Fruit fly (Drosophila melanogaster) whole organism, embryonic: ENCODE measurements around the gene CG1309.

Experiments used
- Bteb2 ChIP-seq: fragments of 200-800 bp; sonication (Bioruptor generic); optimal IDR thresholded peaks from 2 replicates; lab custom pipeline; 2016; ENCODE audit warnings: missing biosample characterization, missing genetic modification characterization
- CG10147 ChIP-seq: fragments of 200-800 bp; sonication (Bioruptor generic); optimal IDR thresholded peaks from 2 replicates; lab custom pipeline; 2019; ENCODE audit warnings: missing biosample characterization, mild to moderate bottlenecking, missing genetic modification characterization, moderate library complexity
- CG10462 ChIP-seq: fragments of 200-800 bp; sonication (Bioruptor generic); optimal IDR thresholded peaks from 2 replicates; lab custom pipeline; 2016; ENCODE audit warnings: missing biosample characterization, missing genetic modification characterization
- CG10565 ChIP-seq: fragments of 200-800 bp; sonication (Bioruptor generic); optimal IDR thresholded peaks from 3 replicates; lab custom pipeline; 2016; ENCODE audit warnings: missing biosample characterization, mild to moderate bottlenecking, missing genetic modification characterization
- CG10959 ChIP-seq: fragments of 200-800 bp; sonication (Bioruptor generic); IDR thresholded peaks from 2 replicates; pipeline ENCODE4 v1.3.6; 2022; ENCODE audit warnings: missing biosample characterization, missing genetic modification characterization
- CG11695 ChIP-seq: fragments of 200-800 bp; sonication (Bioruptor generic); IDR thresholded peaks from 3 replicates; pipeline ENCODE4 v1.3.6; 2022; ENCODE audit warnings: missing biosample characterization, missing genetic modification characterization
- CG12236 ChIP-seq: fragments of 200-800 bp; sonication (Bioruptor generic); optimal IDR thresholded peaks from 2 replicates; lab custom pipeline; 2016; ENCODE audit warnings: missing biosample characterization, missing genetic modification characterization
- CG15601 ChIP-seq: fragments of 200-800 bp; sonication (Bioruptor generic); optimal IDR thresholded peaks from 3 replicates; lab custom pipeline; 2019; ENCODE audit warnings: missing biosample characterization, mild to moderate bottlenecking, missing genetic modification characterization, moderate library complexity
- CG3065 ChIP-seq: fragments of 200-800 bp; sonication (Bioruptor generic); optimal IDR thresholded peaks from 2 replicates; lab custom pipeline; 2016; ENCODE audit warnings: missing biosample characterization, missing genetic modification characterization
- CG31224 ChIP-seq: fragments of 200-800 bp; sonication (Bioruptor generic); IDR thresholded peaks from 2 replicates; pipeline ENCODE4 v1.3.6; 2022; ENCODE audit warnings: missing biosample characterization, missing genetic modification characterization
- CG34376 ChIP-seq: fragments of 200-800 bp; sonication (Bioruptor generic); optimal IDR thresholded peaks from 2 replicates; lab custom pipeline; 2018; ENCODE audit warnings: missing biosample characterization, mild to moderate bottlenecking, missing genetic modification characterization
- CG4707 ChIP-seq: fragments of 200-800 bp; sonication (Bioruptor generic); optimal IDR thresholded peaks from 2 replicates; lab custom pipeline; 2018; ENCODE audit warnings: missing biosample characterization, mild to moderate bottlenecking, missing genetic modification characterization, moderate library complexity
- CG6654 ChIP-seq: fragments of 200-800 bp; sonication (Bioruptor generic); optimal IDR thresholded peaks from 2 replicates; lab custom pipeline; 2017; ENCODE audit warnings: missing biosample characterization, mild to moderate bottlenecking, missing genetic modification characterization
- CG6689 ChIP-seq: fragments of 200-800 bp; sonication (Bioruptor generic); IDR thresholded peaks from 2 replicates; pipeline ENCODE4 v1.3.6; 2022; ENCODE audit warnings: missing biosample characterization, missing genetic modification characterization
- CG7372 ChIP-seq: fragments of 200-800 bp; sonication (Bioruptor generic); IDR thresholded peaks from 2 replicates; pipeline ENCODE4 v1.3.6; 2022; ENCODE audit warnings: missing biosample characterization, missing genetic modification characterization
- CG8290 ChIP-seq, 3 experiments: fragments of 200-800 bp; sonication (Bioruptor generic); optimal IDR thresholded peaks; 2 replicates each; lab custom pipeline; 2016 to 2019; ENCODE audit warnings: missing biosample characterization in 3 of 3, missing genetic modification characterization in 3 of 3, mild to moderate bottlenecking in 2 of 3, moderate library complexity in 1 of 3
- CG8388 ChIP-seq: fragments of 200-800 bp; sonication (Bioruptor generic); optimal IDR thresholded peaks from 2 replicates; lab custom pipeline; 2019; ENCODE audit warnings: missing biosample characterization, mild to moderate bottlenecking, missing genetic modification characterization, moderate library complexity
- CG8924 ChIP-seq: fragments of 200-800 bp; optimal IDR thresholded peaks from 3 replicates; lab custom pipeline; 2019; ENCODE audit warnings: missing biosample characterization, mild to moderate bottlenecking, missing genetic modification characterization, moderate library complexity
- Dfd ChIP-seq, 2 experiments: fragments of >200 bp; optimal IDR thresholded peaks; 2 replicates each; lab custom pipeline; 2017; ENCODE audit warnings: missing biosample characterization in 2 of 2, missing genetic modification characterization in 2 of 2
- Doc3 ChIP-seq: fragments of 200-800 bp; sonication (Bioruptor generic); IDR thresholded peaks from 3 replicates; pipeline ENCODE4 v1.3.6; 2022; ENCODE audit warnings: missing biosample characterization, missing genetic modification characterization; ENCODE audit not compliant: partially characterized antibody
- HHEX ChIP-seq: fragments of 200-800 bp; sonication (Bioruptor generic); optimal IDR thresholded peaks from 3 replicates; lab custom pipeline; 2017; ENCODE audit warnings: missing biosample characterization, mild to moderate bottlenecking, missing genetic modification characterization, missing genetic modification reagents
- Lim3 ChIP-seq: fragments of 200-800 bp; sonication (Bioruptor generic); IDR thresholded peaks from 2 replicates; pipeline ENCODE4 v1.3.6; 2022; ENCODE audit warnings: missing biosample characterization, missing genetic modification characterization
- NFAT ChIP-seq: fragments of 200-800 bp; sonication (Bioruptor generic); IDR thresholded peaks from 2 replicates; pipeline ENCODE4 v1.3.6; 2022; ENCODE audit warnings: missing biosample characterization, missing genetic modification characterization
- Poxn ChIP-seq: fragments of 200-800 bp; sonication (Bioruptor generic); IDR thresholded peaks from 2 replicates; pipeline ENCODE4 v1.3.6; 2022; ENCODE audit warnings: missing biosample characterization, missing genetic modification characterization
- Sin3A ChIP-seq: fragments of >200 bp; optimal IDR thresholded peaks from 2 replicates; lab custom pipeline; 2018
- Sox100B ChIP-seq: fragments of 200-800 bp; sonication (Bioruptor generic); optimal IDR thresholded peaks from 3 replicates; lab custom pipeline; 2018; ENCODE audit warnings: missing biosample characterization, mild to moderate bottlenecking, missing genetic modification characterization
- Sry-β ChIP-seq: fragments of 200-800 bp; sonication (Bioruptor generic); optimal IDR thresholded peaks from 2 replicates; lab custom pipeline; 2018; ENCODE audit warnings: missing biosample characterization, mild to moderate bottlenecking, missing genetic modification characterization, moderate library complexity
- Taf1 ChIP-seq: fragments of 200-800 bp; sonication (Bioruptor generic); IDR thresholded peaks from 2 replicates; pipeline ENCODE4 v1.3.6; 2022; ENCODE audit warnings: missing biosample characterization, missing genetic modification characterization
- croc ChIP-seq: fragments of 200-800 bp; sonication (Bioruptor generic); conservative IDR thresholded peaks from 3 replicates; pipeline ENCODE4 v1.3.6; 2022; ENCODE audit warnings: missing biosample characterization, missing genetic modification characterization
- dpn ChIP-seq, 2 experiments: fragments of 200-800 bp; sonication (Bioruptor generic); optimal IDR thresholded peaks; 3 replicates each; lab custom pipeline; 2016; ENCODE audit warnings: missing biosample characterization in 2 of 2, missing genetic modification characterization in 2 of 2
- esg ChIP-seq: fragments of 200-800 bp; sonication (Bioruptor generic); conservative IDR thresholded peaks from 2 replicates; pipeline ENCODE4 v1.3.6; 2022; ENCODE audit warnings: missing biosample characterization, missing genetic modification characterization
- eve ChIP-seq, 2 experiments: fragments of >200 bp; optimal IDR thresholded peaks; 2 replicates each; lab custom pipeline; 2017; ENCODE audit warnings: missing biosample characterization in 2 of 2, missing genetic modification characterization in 2 of 2
- fd96Cb ChIP-seq: fragments of 200-800 bp; sonication (Bioruptor generic); optimal IDR thresholded peaks from 2 replicates; lab custom pipeline; 2018; ENCODE audit warnings: missing biosample characterization, mild to moderate bottlenecking, missing genetic modification characterization, moderate library complexity
- gcm ChIP-seq: fragments of 200-800 bp; sonication (Bioruptor generic); optimal IDR thresholded peaks from 2 replicates; lab custom pipeline; 2019; ENCODE audit warnings: missing biosample characterization, mild to moderate bottlenecking, missing genetic modification characterization, moderate library complexity
- gcm2 ChIP-seq: fragments of 200-800 bp; sonication (Bioruptor generic); optimal IDR thresholded peaks from 2 replicates; lab custom pipeline; 2016; ENCODE audit warnings: missing biosample characterization, missing genetic modification characterization
- gem ChIP-seq: fragments of 200-800 bp; sonication (Bioruptor generic); optimal IDR thresholded peaks from 2 replicates; lab custom pipeline; 2019; ENCODE audit warnings: missing biosample characterization, mild to moderate bottlenecking, missing genetic modification characterization, moderate library complexity
- grn ChIP-seq: fragments of 200-800 bp; sonication (Bioruptor generic); optimal IDR thresholded peaks from 3 replicates; lab custom pipeline; 2017; ENCODE audit warnings: missing biosample characterization, missing genetic modification characterization
- gsb ChIP-seq: fragments of 200-800 bp; sonication (Bioruptor generic); IDR thresholded peaks from 2 replicates; pipeline ENCODE4 v1.3.6; 2022; ENCODE audit warnings: missing biosample characterization, missing genetic modification characterization
- hth ChIP-seq: fragments of >200 bp; optimal IDR thresholded peaks from 2 replicates; lab custom pipeline; 2017; ENCODE audit warnings: inconsistent platforms
- insv ChIP-seq, 2 experiments: fragments of 200-800 bp; sonication (Bioruptor generic); optimal IDR thresholded peaks; 3 replicates each; lab custom pipeline; 2016 to 2018; ENCODE audit warnings: missing biosample characterization in 2 of 2, missing genetic modification characterization in 2 of 2
- lilli ChIP-seq: fragments of 200-800 bp; sonication (Bioruptor generic); optimal IDR thresholded peaks from 3 replicates; lab custom pipeline; 2016; ENCODE audit warnings: missing biosample characterization, missing genetic modification characterization
- lola ChIP-seq, 3 experiments: fragments of >200 bp in 2 of 3; fragments of 200-800 bp in 1 of 3; sonication (Bioruptor generic) in 1 of 3; optimal IDR thresholded peaks; 2 replicates each; lab custom pipeline; 2017 to 2019; ENCODE audit warnings: missing biosample characterization in 3 of 3, missing genetic modification characterization in 3 of 3, mild to moderate bottlenecking in 1 of 3, moderate library complexity in 1 of 3
- nerfin-2 ChIP-seq: fragments of 200-800 bp; sonication (Bioruptor generic); IDR thresholded peaks from 2 replicates; pipeline ENCODE4 v1.3.6; 2022; ENCODE audit warnings: missing biosample characterization, missing genetic modification characterization; ENCODE audit not compliant: partially characterized antibody
- ro ChIP-seq: fragments of 200-800 bp; sonication (Bioruptor generic); IDR thresholded peaks from 2 replicates; pipeline ENCODE4 v1.3.6; 2022; ENCODE audit warnings: missing biosample characterization, missing genetic modification characterization
- salm ChIP-seq: fragments of 200-800 bp; sonication (Bioruptor generic); optimal IDR thresholded peaks from 2 replicates; lab custom pipeline; 2018; ENCODE audit warnings: missing biosample characterization, mild to moderate bottlenecking, missing genetic modification characterization
- scrt ChIP-seq: fragments of 200-800 bp; sonication (Bioruptor generic); optimal IDR thresholded peaks from 2 replicates; lab custom pipeline; 2018; ENCODE audit warnings: missing biosample characterization, mild to moderate bottlenecking, missing genetic modification characterization, moderate library complexity
- shn ChIP-seq: fragments of 200-800 bp; sonication (Bioruptor generic); optimal IDR thresholded peaks from 3 replicates; lab custom pipeline; 2016; ENCODE audit warnings: missing biosample characterization, missing genetic modification characterization
- so ChIP-seq: fragments of 200-800 bp; sonication (Bioruptor generic); IDR thresholded peaks from 3 replicates; pipeline ENCODE4 v1.3.6; 2022; ENCODE audit warnings: missing biosample characterization, missing genetic modification characterization
- sr ChIP-seq: fragments of 200-800 bp; sonication (Bioruptor generic); IDR thresholded peaks from 3 replicates; pipeline ENCODE4 v1.3.6; 2022; ENCODE audit warnings: missing biosample characterization, missing genetic modification characterization
- tx ChIP-seq: fragments of 200-800 bp; sonication (Bioruptor generic); optimal IDR thresholded peaks from 2 replicates; lab custom pipeline; 2016; ENCODE audit warnings: missing biosample characterization, missing genetic modification characterization
- wdn ChIP-seq: fragments of 200-800 bp; sonication (Bioruptor generic); IDR thresholded peaks from 2 replicates; pipeline ENCODE4 v1.3.6; 2022; ENCODE audit warnings: missing biosample characterization, missing genetic modification characterization

CG1309 gene

dm6 chr3L:4269920-4270319 lies 10.7 kb downstream of the CG1309 start (continued):
- TF ChIP-seq Taf1 (GFP tag; lab: Robert Waterston, UW) (peak; percentile 18; the same call in 1 of the 2 replicates), Lim3 (GFP tag; lab: Robert Waterston, UW) (no peak), insv (GFP tag; optimal IDR thresholded peaks at IDR 0.05; lab: Kevin White, UChicago) (no peak), CG6654 (GFP tag; lab: Kevin White, UChicago) (no peak), gem (tag; lab: Kevin White, UChicago) (peak; percentile 84), CG10147 (peak; percentile 74), gcm (GFP tag; lab: Kevin White, UChicago) (peak; percentile 72), fd96Cb (tag; lab: Kevin White, UChicago) (peak; percentile 72), CG15601 (tag; lab: Kevin White, UChicago) (peak; percentile 74), Sin3A (lab: Kevin White, UChicago) (no peak), grn (GFP tag; lab: Kevin White, UChicago) (no peak), CG8290 (GFP tag; optimal IDR thresholded peaks at IDR 0.05; lab: Kevin White, UChicago) (peak; percentile 11), CG8290 (tag; optimal IDR thresholded peaks at IDR 0.05; lab: Kevin White, UChicago) (no peak), wdn (GFP tag; lab: Robert Waterston, UW) (0 out of 2 replicates have a peak, but pooled peaks have one; percentile 7), dpn (GFP tag; optimal IDR thresholded peaks at IDR 0.05; lab: Kevin White, UChicago) (peak in 1 of 2 experiments; percentile 40), Doc3 (GFP tag; lab: Robert Waterston, UW) (no peak), scrt (GFP tag; lab: Kevin White, UChicago) (peak; percentile 58), CG7372 (peak; percentile 47; the same call in 1 of the 2 replicates), NFAT (GFP tag; lab: Robert Waterston, UW) (no peak), eve (GFP tag; optimal IDR thresholded peaks at IDR 0.05; lab: Kevin White, UChicago) (no peak), croc (peak; percentile 60), tx (no peak), sr (no peak), HHEX (GFP tag; lab: Kevin White, UChicago) (peak; percentile 40), ro (no peak), esg (GFP tag; lab: Robert Waterston, UW) (peak; percentile 65), CG34376 (GFP tag; lab: Kevin White, UChicago) (no peak), CG10565 (no peak), Sox100B (GFP tag; lab: Kevin White, UChicago) (peak; percentile 84), Poxn (GFP tag; lab: Robert Waterston, UW) (no peak), CG10959 (GFP tag; lab: Robert Waterston, UW) (peak; percentile 34; the same call in 1 of the 2 replicates), lilli (GFP tag; lab: Kevin White, UChicago) (no peak), salm (tag; lab: Kevin White, UChicago) (peak; percentile 62), CG11695 (GFP tag; lab: Robert Waterston, UW) (peak; percentile 78), shn (no peak), CG6689 (peak; percentile 77), CG3065 (GFP tag; lab: Kevin White, UChicago) (no peak), CG4707 (peak; percentile 33), nerfin-2 (GFP tag; lab: Robert Waterston, UW) (no peak), Sry-β (no peak), CG31224 (peak; percentile 20; the same call in 1 of the 2 replicates), gcm2 (GFP tag; lab: Kevin White, UChicago) (no peak), CG10462 (no peak), Bteb2 (GFP tag; lab: Kevin White, UChicago) (no peak), CG8388 (GFP tag; lab: Kevin White, UChicago) (peak; percentile 69), CG12236 (GFP tag; lab: Kevin White, UChicago) (no peak), CG8924 (tag; lab: Kevin White, UChicago) (peak; percentile 81), so (GFP tag; lab: Robert Waterston, UW) (peak; percentile 59; the same call in 2 of the 3 replicates), lola (GFP tag; optimal IDR thresholded peaks at IDR 0.05; lab: Kevin White, UChicago) (peak in 1 of 3 experiments; percentile 77), Dfd (GFP tag; optimal IDR thresholded peaks at IDR 0.05; lab: Kevin White, UChicago) (no peak), hth (lab: Kevin White, UChicago) (no peak), gsb (GFP tag; lab: Robert Waterston, UW) (peak; percentile 41; the same call in 1 of the 2 replicates)
